Worm (Caenorhabditis elegans): ENCODE results near the gene tbx-2.

The tbx-2 gene

DNA sequence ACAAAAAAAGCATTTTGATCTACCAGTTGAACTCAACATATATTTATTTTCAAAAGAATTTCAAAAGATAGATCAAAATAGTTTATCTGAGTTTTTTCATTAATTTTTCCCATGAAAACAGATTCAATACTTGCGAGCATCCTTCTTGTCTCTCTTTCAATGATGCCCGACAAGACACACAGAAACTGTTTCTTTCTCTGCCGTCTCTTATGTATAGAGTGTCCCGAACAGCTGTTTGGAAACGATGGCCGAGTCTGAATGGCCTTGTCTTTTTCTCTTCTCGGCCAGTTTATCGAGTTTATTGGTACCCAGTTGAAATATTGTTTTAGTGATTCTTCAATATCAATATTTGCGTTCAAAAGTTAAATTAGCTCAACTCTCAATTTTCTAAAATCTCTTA is 27.4 kb downstream of the tbx-2 start (continued):
- TF ChIP-seq elt-2 (tag; optimal IDR thresholded peaks at IDR 0.05), result no peak
- TF ChIP-seq unc-86 (tag; optimal IDR thresholded peaks at IDR 0.05), result no peak
- TF ChIP-seq syd-9 (tag; optimal IDR thresholded peaks at IDR 0.05), result no peak
- no peak for TF ChIP-seq nhr-232 (tag; optimal IDR thresholded peaks at IDR 0.05)
- no peak for TF ChIP-seq pha-2 (tag; optimal IDR thresholded peaks at IDR 0.05)
- no peak for TF ChIP-seq T23F11.4 (GFP tag; optimal IDR thresholded peaks at IDR 0.05)
- TF ChIP-seq ceh-45 (GFP tag; IDR thresholded peaks at IDR 0.05), result no peak
- TF ChIP-seq sox-2 (GFP tag; IDR thresholded peaks at IDR 0.05), result no peak
- no peak for TF ChIP-seq hlh-30 (tag; optimal IDR thresholded peaks at IDR 0.05; ENCODE audit: insufficient read depth)
- no peak for TF ChIP-seq dmd-4 (tag; optimal IDR thresholded peaks at IDR 0.05; ENCODE audit: borderline replicate concordance)
- no peak for TF ChIP-seq nhr-11 (tag; optimal IDR thresholded peaks at IDR 0.05)
- TF ChIP-seq dve-1 (tag; optimal IDR thresholded peaks at IDR 0.05), result no peak
- TF ChIP-seq C08G9.2 (tag; optimal IDR thresholded peaks at IDR 0.05), result peak; percentile 77
- no peak for TF ChIP-seq hlh-15 (tag; optimal IDR thresholded peaks at IDR 0.05)
- no peak for TF ChIP-seq ceh-19 (GFP tag; optimal IDR thresholded peaks at IDR 0.05)
- peak; percentile 26 for TF ChIP-seq ceh-18 (tag; optimal IDR thresholded peaks at IDR 0.05)
- TF ChIP-seq sox-4 (tag; optimal IDR thresholded peaks at IDR 0.05), result no peak
- TF ChIP-seq odd-2 (tag; optimal IDR thresholded peaks at IDR 0.05), result no peak
- TF ChIP-seq elt-4 (tag; optimal IDR thresholded peaks at IDR 0.05), result no peak
- TF ChIP-seq gmeb-2 (tag; optimal IDR thresholded peaks at IDR 0.05), result no peak
- TF ChIP-seq ttx-3 (tag; optimal IDR thresholded peaks at IDR 0.05), result no peak
- TF ChIP-seq lin-11 (tag; optimal IDR thresholded peaks at IDR 0.05), result no peak
- no peak for TF ChIP-seq mec-3 (tag; optimal IDR thresholded peaks at IDR 0.05; ENCODE audit: borderline replicate concordance)
- no peak for TF ChIP-seq pros-1 (tag; optimal IDR thresholded peaks at IDR 0.05)

DNA sequence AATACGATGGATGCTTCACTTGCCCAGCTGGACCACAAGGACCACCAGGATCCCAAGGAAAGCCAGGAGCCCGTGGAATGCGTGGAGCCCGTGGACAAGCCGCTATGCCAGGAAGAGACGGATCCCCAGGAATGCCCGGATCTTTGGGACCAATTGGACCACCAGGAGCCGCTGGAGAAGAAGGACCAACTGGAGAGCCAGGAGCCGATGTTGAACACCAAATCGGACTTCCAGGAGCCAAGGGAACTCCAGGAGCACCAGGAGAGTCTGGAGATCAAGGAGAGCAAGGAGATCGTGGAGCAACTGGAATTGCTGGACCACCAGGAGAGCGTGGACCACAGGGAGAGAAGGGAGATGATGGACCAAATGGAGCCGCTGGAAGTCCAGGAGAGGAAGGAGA is 28.1 kb downstream of the tbx-2 start:
- no peak for TF ChIP-seq dmd-4 (tag; optimal IDR thresholded peaks at IDR 0.05; ENCODE audit: borderline replicate concordance)
- TF ChIP-seq C08G9.2 (tag; optimal IDR thresholded peaks at IDR 0.05), result peak; percentile 14
- TF ChIP-seq T23F11.4 (GFP tag; optimal IDR thresholded peaks at IDR 0.05), result peak; percentile 63
- TF ChIP-seq ceh-34 (tag; optimal IDR thresholded peaks at IDR 0.05), result peak; percentile 4

DNA sequence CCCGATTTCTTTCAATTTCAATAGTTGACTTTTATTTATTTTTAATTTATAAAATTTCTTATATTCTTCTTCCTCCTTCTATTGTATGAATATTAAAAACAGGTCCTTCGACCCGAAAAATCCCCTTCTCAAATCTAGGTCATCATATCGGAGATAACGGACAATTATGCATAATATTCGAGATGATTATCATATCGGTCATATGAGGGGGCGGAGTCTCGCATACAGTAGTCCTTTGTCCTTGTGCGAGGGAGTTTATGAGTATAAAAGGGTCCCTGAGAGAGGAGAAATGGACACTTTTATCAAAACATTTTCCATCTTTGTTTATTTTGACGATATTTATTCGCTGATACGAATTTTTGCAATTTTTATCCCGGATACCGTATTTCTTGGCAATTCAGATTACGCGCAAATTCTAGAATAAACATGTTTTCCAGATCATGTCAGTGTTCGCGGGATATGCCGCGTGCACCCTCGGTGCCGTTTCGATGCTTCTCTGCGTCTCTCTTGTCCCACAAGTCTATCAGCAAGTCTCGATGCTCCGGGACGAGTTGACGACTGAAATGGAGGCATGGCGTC is 29.1 kb downstream of the tbx-2 start, which contains the start of gene dpy-17:
Gene dpy-17 (plus strand): TSS at position 438 of the 579 bp plus-strand sequence.
- TF ChIP-seq sox-2 (GFP tag; IDR thresholded peaks at IDR 0.05) (no peak), ztf-16 (tag; optimal IDR thresholded peaks at IDR 0.05) (no peak), nfya-1 (tag; optimal IDR thresholded peaks at IDR 0.05) (peak; percentile 1), ama-1 (optimal IDR thresholded peaks at IDR 0.05) (peak; percentile 82)

DNA sequence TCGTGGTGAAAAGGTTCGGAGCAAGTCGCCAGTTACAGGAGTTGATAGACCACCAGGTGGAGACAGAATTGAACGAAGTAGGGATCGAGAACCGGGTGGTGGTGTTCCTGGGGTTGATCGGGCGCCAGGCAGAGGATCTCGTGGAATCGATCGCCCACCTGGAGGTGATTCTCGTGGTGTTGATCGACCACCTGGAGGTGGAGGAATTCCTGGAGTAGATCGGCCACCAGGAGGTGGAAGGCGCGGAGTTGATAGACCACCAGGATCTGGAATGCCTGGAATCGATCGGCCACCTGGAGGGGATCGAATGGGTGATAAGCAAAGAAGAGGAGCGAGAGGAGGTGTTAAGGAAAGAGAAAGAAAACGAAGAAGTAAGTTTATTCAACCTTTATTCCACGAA is 30.6 kb downstream of the tbx-2 start:
- TF ChIP-seq sdc-2 (tag; optimal IDR thresholded peaks at IDR 0.05) (no peak), K02D7.2 (tag; optimal IDR thresholded peaks at IDR 0.05) (no peak), mec-3 (tag; optimal IDR thresholded peaks at IDR 0.05; ENCODE audit: borderline replicate concordance) (no peak), dmd-4 (tag; optimal IDR thresholded peaks at IDR 0.05; ENCODE audit: borderline replicate concordance) (no peak), che-1 (tag; optimal IDR thresholded peaks at IDR 0.05) (no peak), elt-2 (tag; optimal IDR thresholded peaks at IDR 0.05) (no peak), ztf-16 (tag; optimal IDR thresholded peaks at IDR 0.05) (no peak), npax-4 (tag; optimal IDR thresholded peaks at IDR 0.05) (no peak), pros-1 (tag; optimal IDR thresholded peaks at IDR 0.05) (no peak), fkh-10 (GFP tag; optimal IDR thresholded peaks at IDR 0.05) (no peak), hlh-8 (tag; optimal IDR thresholded peaks at IDR 0.05) (no peak), eyg-1 (tag; optimal IDR thresholded peaks at IDR 0.05) (no peak), Y22D7AL.16 (tag; optimal IDR thresholded peaks at IDR 0.05) (no peak), hlh-13 (GFP tag; optimal IDR thresholded peaks at IDR 0.05) (no peak), odd-2 (tag; optimal IDR thresholded peaks at IDR 0.05) (no peak), C38D4.7 (GFP tag; optimal IDR thresholded peaks at IDR 0.05) (no peak), pqm-1 (tag; optimal IDR thresholded peaks at IDR 0.05) (no peak), pha-2 (tag; optimal IDR thresholded peaks at IDR 0.05) (no peak), pha-4 (tag; optimal IDR thresholded peaks at IDR 0.05) (no peak)
